Fruit fly (Drosophila melanogaster): ENCODE measurements around the gene CG46280.

CG46280 gene

dm6 chr3R:13015811-13016766, 14.4 kb downstream of the CG46280 start (continued):
- TF ChIP-seq CG3281 (GFP tag; optimal IDR thresholded peaks at IDR 0.05) = peak; percentile 16
- no peak for TF ChIP-seq ap (GFP tag; IDR thresholded peaks at IDR 0.05)
- TF ChIP-seq corto (GFP tag; optimal IDR thresholded peaks at IDR 0.05) = peak; percentile 42
- no peak for TF ChIP-seq kah (GFP tag; optimal IDR thresholded peaks at IDR 0.05)
- TF ChIP-seq CG1647 (GFP tag; optimal IDR thresholded peaks at IDR 0.05) = no peak
- TF ChIP-seq disco-r (GFP tag; optimal IDR thresholded peaks at IDR 0.05) = no peak
- no peak for TF ChIP-seq tin (GFP tag; optimal IDR thresholded peaks at IDR 0.05)
- TF ChIP-seq CG14014 (GFP tag; IDR thresholded peaks at IDR 0.05) = no peak
- no peak for TF ChIP-seq Hey (tag; optimal IDR thresholded peaks at IDR 0.05)
- TF ChIP-seq CG1603 (tag; optimal IDR thresholded peaks at IDR 0.05) = no peak
- TF ChIP-seq CG10147 (GFP tag; optimal IDR thresholded peaks at IDR 0.05) = no peak
- TF ChIP-seq pum (GFP tag; optimal IDR thresholded peaks at IDR 0.05) = no peak
- TF ChIP-seq row (GFP tag; IDR thresholded peaks at IDR 0.05) = peak; percentile 73
- TF ChIP-seq jumu (GFP tag; optimal IDR thresholded peaks at IDR 0.05) = no peak
- no peak for TF ChIP-seq CTCF (GFP tag; optimal IDR thresholded peaks at IDR 0.05)
- no peak for TF ChIP-seq CG18011 (GFP tag; optimal IDR thresholded peaks at IDR 0.05)
- TF ChIP-seq CG15011 (GFP tag; optimal IDR thresholded peaks at IDR 0.05) = no peak
- no peak for TF ChIP-seq Ets65A (GFP tag)
- TF ChIP-seq sna (GFP tag; IDR thresholded peaks at IDR 0.05; ENCODE audit: partially characterized antibody) = no peak
- no peak for TF ChIP-seq CG6765 (GFP tag; optimal IDR thresholded peaks at IDR 0.05)
- peak; percentile 16 for TF ChIP-seq PHDP (tag; optimal IDR thresholded peaks at IDR 0.05)
- no peak for TF ChIP-seq NfI (GFP tag; optimal IDR thresholded peaks at IDR 0.05)
- TF ChIP-seq CG2875 (GFP tag; optimal IDR thresholded peaks at IDR 0.05) = no peak
- no peak for TF ChIP-seq sisA (GFP tag; IDR thresholded peaks at IDR 0.05)
- no peak for TF ChIP-seq wek (GFP tag; optimal IDR thresholded peaks at IDR 0.05)
- TF ChIP-seq CG8281 (tag; optimal IDR thresholded peaks at IDR 0.05) = no peak
- no peak for TF ChIP-seq CG7963 (GFP tag; IDR thresholded peaks at IDR 0.05; ENCODE audit: partially characterized antibody)
- no peak for TF ChIP-seq Jarid2 (GFP tag; optimal IDR thresholded peaks at IDR 0.05)
- TF ChIP-seq sqz (GFP tag; optimal IDR thresholded peaks at IDR 0.05) = peak; percentile 61
- TF ChIP-seq CG11695 (GFP tag; IDR thresholded peaks at IDR 0.05) = no peak
- no peak for TF ChIP-seq nerfin-1 (tag; optimal IDR thresholded peaks at IDR 0.05)
- no peak for TF ChIP-seq gsb (GFP tag; IDR thresholded peaks at IDR 0.05)
- TF ChIP-seq unpg (GFP tag; optimal IDR thresholded peaks at IDR 0.05) = no peak
- no peak for TF ChIP-seq CG10959 (GFP tag; IDR thresholded peaks at IDR 0.05)
- TF ChIP-seq Sry-δ (GFP tag; optimal IDR thresholded peaks at IDR 0.05) = no peak
- peak; percentile 20 for TF ChIP-seq CG2678 (tag; optimal IDR thresholded peaks at IDR 0.05)
- TF ChIP-seq gce (GFP tag; IDR thresholded peaks at IDR 0.05) = no peak
- TF ChIP-seq MTF-1 (GFP tag; optimal IDR thresholded peaks at IDR 0.05; ENCODE audit: borderline replicate concordance) = no peak
- 0 out of 3 replicates have a peak, but pooled peaks have one; percentile 16 for TF ChIP-seq ci (GFP tag; IDR thresholded peaks at IDR 0.05)
- no peak for TF ChIP-seq CG4820 (GFP tag; optimal IDR thresholded peaks at IDR 0.05)
- TF ChIP-seq CG17612 (GFP tag; IDR thresholded peaks at IDR 0.05) = no peak
- no peak for TF ChIP-seq CG12104 (GFP tag; optimal IDR thresholded peaks at IDR 0.05)
- TF ChIP-seq CG14710 (tag; optimal IDR thresholded peaks at IDR 0.05) = no peak
- TF ChIP-seq Fer3 (tag; optimal IDR thresholded peaks at IDR 0.05) = no peak
- TF ChIP-seq Med (GFP tag) = peak; percentile 82
- TF ChIP-seq sens-2 (GFP tag; IDR thresholded peaks at IDR 0.05) = no peak
- TF ChIP-seq CG10274 (GFP tag; optimal IDR thresholded peaks at IDR 0.05) = no peak
- no peak for TF ChIP-seq CG2202 (tag; optimal IDR thresholded peaks at IDR 0.05)
- TF ChIP-seq CG32772 (GFP tag; IDR thresholded peaks at IDR 0.05) = peak; percentile 32; the same call in 1 of the 2 replicates

Measured in whole organism, embryonic.